Worm (Caenorhabditis elegans) whole organism, late embryonic: Measurements from ENCODE around the gene mrpl-35.

Experiments
- C08G9.2 ChIP-seq: sonication (generic microtip); optimal IDR thresholded peaks from 2 replicates; lab custom pipeline; 2016; ENCODE audit warnings: mild to moderate bottlenecking, missing genetic modification characterization, moderate library complexity, missing compliant biosample characterization
- F13H6.1 ChIP-seq: sonication (generic microtip); optimal IDR thresholded peaks from 2 replicates; lab custom pipeline; 2016; ENCODE audit warnings: missing genetic modification characterization, missing compliant biosample characterization
- K09A11.1 ChIP-seq: sonication (generic microtip); optimal IDR thresholded peaks from 2 replicates; lab custom pipeline; 2017; ENCODE audit warnings: antibody characterized with exemption, mild to moderate bottlenecking, missing genetic modification characterization, missing compliant biosample characterization; ENCODE audit not compliant: insufficient read depth
- T23F11.4 ChIP-seq: fragments of 200-800 bp; sonication (Bioruptor generic); optimal IDR thresholded peaks from 2 replicates; lab custom pipeline; 2018; ENCODE audit warnings: mild to moderate bottlenecking, missing genetic modification characterization, missing compliant biosample characterization
- ama-1 ChIP-seq: fragments of 150-350 bp; optimal IDR thresholded peaks from 2 replicates; lab custom pipeline; 2014
- ceh-18 ChIP-seq: sonication (generic microtip); optimal IDR thresholded peaks from 2 replicates; lab custom pipeline; 2016; ENCODE audit warnings: missing genetic modification characterization, missing compliant biosample characterization
- ceh-2 ChIP-seq: sonication (generic microtip); optimal IDR thresholded peaks from 2 replicates; lab custom pipeline; 2016; ENCODE audit warnings: missing genotype, missing genetic modification characterization, missing compliant biosample characterization
- ceh-22 ChIP-seq: sonication (generic microtip); optimal IDR thresholded peaks from 2 replicates; lab custom pipeline; 2017; ENCODE audit warnings: missing biosample characterization, missing genetic modification characterization
- ceh-30 ChIP-seq: fragments of 150-350 bp; optimal IDR thresholded peaks from 2 replicates; lab custom pipeline; 2014; ENCODE audit warnings: missing biosample characterization, missing genetic modification characterization
- ceh-34 ChIP-seq: sonication (generic microtip); optimal IDR thresholded peaks from 2 replicates; lab custom pipeline; 2016; ENCODE audit warnings: mild to moderate bottlenecking, missing genetic modification characterization, missing compliant biosample characterization
- ceh-45 ChIP-seq: fragments of 200-800 bp; sonication (Bioruptor generic); IDR thresholded peaks from 2 replicates; pipeline ENCODE4 v1.3.6; 2022; ENCODE audit warnings: missing genetic modification reagents, missing genetic modification characterization, missing compliant biosample characterization
- ceh-9 ChIP-seq: sonication (generic microtip); optimal IDR thresholded peaks from 2 replicates; lab custom pipeline; 2016; ENCODE audit warnings: mild to moderate bottlenecking, missing genetic modification characterization, inconsistent platforms, missing compliant biosample characterization
- che-1 ChIP-seq: sonication (generic microtip); optimal IDR thresholded peaks from 2 replicates; lab custom pipeline; 2016; ENCODE audit warnings: mild to moderate bottlenecking, missing genetic modification characterization, missing compliant biosample characterization
- dmd-4 ChIP-seq: sonication (generic microtip); optimal IDR thresholded peaks from 2 replicates; lab custom pipeline; 2016; ENCODE audit warnings: borderline replicate concordance, missing genetic modification characterization, missing compliant biosample characterization
- dve-1 ChIP-seq: sonication (generic microtip); optimal IDR thresholded peaks from 2 replicates; lab custom pipeline; 2017; ENCODE audit warnings: antibody characterized with exemption, mild to moderate bottlenecking, missing genetic modification characterization, missing compliant biosample characterization
- elt-2 ChIP-seq: sonication (generic microtip); optimal IDR thresholded peaks from 2 replicates; lab custom pipeline; 2016; ENCODE audit warnings: missing genetic modification reagents, missing genetic modification characterization, missing compliant biosample characterization
- elt-4 ChIP-seq: sonication (generic microtip); optimal IDR thresholded peaks from 2 replicates; lab custom pipeline; 2016; ENCODE audit warnings: missing genetic modification characterization, missing compliant biosample characterization
- ets-4 ChIP-seq: sonication (generic microtip); optimal IDR thresholded peaks from 2 replicates; lab custom pipeline; 2016; ENCODE audit warnings: missing genetic modification characterization, missing compliant biosample characterization
- eyg-1 ChIP-seq: sonication (generic microtip); optimal IDR thresholded peaks from 2 replicates; lab custom pipeline; 2016; ENCODE audit warnings: missing genotype, missing genetic modification characterization, missing compliant biosample characterization
- fax-1 ChIP-seq: sonication (generic microtip); optimal IDR thresholded peaks from 2 replicates; lab custom pipeline; 2016; ENCODE audit warnings: missing genotype, missing genetic modification characterization, missing compliant biosample characterization
- fkh-10 ChIP-seq: fragments of 150-350 bp; optimal IDR thresholded peaks from 2 replicates; lab custom pipeline; 2014; ENCODE audit warnings: missing biosample characterization, missing genetic modification reagents, missing genetic modification characterization
- gmeb-2 ChIP-seq: sonication (generic microtip); optimal IDR thresholded peaks from 2 replicates; lab custom pipeline; 2016; ENCODE audit warnings: missing genetic modification characterization, inconsistent platforms, missing compliant biosample characterization
- hlh-15 ChIP-seq: sonication (generic microtip); optimal IDR thresholded peaks from 2 replicates; lab custom pipeline; 2016; ENCODE audit warnings: missing genetic modification characterization, missing compliant biosample characterization
- hlh-30 ChIP-seq: sonication (generic microtip); optimal IDR thresholded peaks from 2 replicates; lab custom pipeline; 2017; ENCODE audit warnings: antibody characterized with exemption, missing genetic modification characterization, missing compliant biosample characterization; ENCODE audit not compliant: insufficient read depth
- lim-6 ChIP-seq: sonication (generic microtip); optimal IDR thresholded peaks from 2 replicates; lab custom pipeline; 2016; ENCODE audit warnings: missing genetic modification characterization, missing compliant biosample characterization
- madf-2 ChIP-seq: sonication (generic microtip); optimal IDR thresholded peaks from 2 replicates; lab custom pipeline; 2017; ENCODE audit warnings: missing genetic modification characterization, missing compliant biosample characterization
- mec-3 ChIP-seq: sonication (generic microtip); optimal IDR thresholded peaks from 2 replicates; lab custom pipeline; 2016; ENCODE audit warnings: borderline replicate concordance, missing genetic modification characterization, missing compliant biosample characterization
- nhr-11 ChIP-seq: fragments of 150-350 bp; optimal IDR thresholded peaks from 2 replicates; lab custom pipeline; 2014; ENCODE audit warnings: missing biosample characterization, missing genetic modification characterization
- nhr-232 ChIP-seq: sonication (generic microtip); optimal IDR thresholded peaks from 2 replicates; lab custom pipeline; 2016; ENCODE audit warnings: missing genetic modification characterization, missing compliant biosample characterization
- npax-4 ChIP-seq: sonication (generic microtip); optimal IDR thresholded peaks from 2 replicates; lab custom pipeline; 2016; ENCODE audit warnings: missing genetic modification characterization, missing compliant biosample characterization
- pha-2 ChIP-seq: sonication (generic microtip); optimal IDR thresholded peaks from 2 replicates; lab custom pipeline; 2017; ENCODE audit warnings: mild to moderate bottlenecking, missing genetic modification characterization, missing compliant biosample characterization
- pha-4 ChIP-seq: fragments of 150-350 bp; optimal IDR thresholded peaks from 2 replicates; lab custom pipeline; 2018; ENCODE audit warnings: missing biosample characterization, missing genetic modification reagents, missing genetic modification characterization
- sox-2 ChIP-seq: fragments of 200-800 bp; sonication (Bioruptor generic); IDR thresholded peaks from 2 replicates; pipeline ENCODE4 v1.3.6; 2022; ENCODE audit warnings: missing genetic modification reagents, missing genetic modification characterization, missing compliant biosample characterization
- sox-4 ChIP-seq: sonication (generic microtip); optimal IDR thresholded peaks from 2 replicates; lab custom pipeline; 2017; ENCODE audit warnings: mild to moderate bottlenecking, missing genetic modification characterization, inconsistent platforms, missing compliant biosample characterization
- syd-9 ChIP-seq: sonication (generic microtip); optimal IDR thresholded peaks from 2 replicates; lab custom pipeline; 2016; ENCODE audit warnings: mild to moderate bottlenecking, missing genetic modification characterization, moderate library complexity, missing compliant biosample characterization
- tbx-2 ChIP-seq: sonication (generic microtip); optimal IDR thresholded peaks from 2 replicates; lab custom pipeline; 2016; ENCODE audit warnings: missing genetic modification characterization, missing compliant biosample characterization
- ttx-3 ChIP-seq: sonication (generic microtip); optimal IDR thresholded peaks from 2 replicates; lab custom pipeline; 2016; ENCODE audit warnings: missing genetic modification reagents, missing genetic modification characterization, missing compliant biosample characterization
- unc-3 ChIP-seq, 2 experiments: fragments of 200-800 bp in 1 of 2; sonication (Bioruptor generic) in 1 of 2; sonication (generic microtip) in 1 of 2; conservative IDR thresholded peaks in 1 of 2; optimal IDR thresholded peaks in 1 of 2; 2 replicates each; pipeline versions ENCODE4 v1.3.6 to Lab custom; 2016 to 2022; ENCODE audit warnings: missing compliant biosample characterization in 2 of 2, missing genetic modification characterization in 2 of 2, missing genetic modification reagents in 1 of 2
- unc-42 ChIP-seq: sonication (generic microtip); optimal IDR thresholded peaks from 2 replicates; lab custom pipeline; 2016; ENCODE audit warnings: missing genotype, missing genetic modification characterization, missing compliant biosample characterization
- unc-55 ChIP-seq: sonication (generic microtip); optimal IDR thresholded peaks from 2 replicates; lab custom pipeline; 2017; ENCODE audit warnings: missing biosample characterization, missing genetic modification reagents, missing genetic modification characterization
- unc-86 ChIP-seq: sonication (generic microtip); optimal IDR thresholded peaks from 2 replicates; lab custom pipeline; 2016; ENCODE audit warnings: missing genetic modification characterization, missing compliant biosample characterization
- zip-5 ChIP-seq: sonication (generic microtip); optimal IDR thresholded peaks from 2 replicates; lab custom pipeline; 2016; ENCODE audit warnings: missing genetic modification characterization, missing compliant biosample characterization

The mrpl-35 gene

ce11 chrIII:3499850-3500249 is 10.2 kb upstream of the mrpl-35 start (continued):
- TF ChIP-seq nhr-232 (tag; lab: Kevin White, UChicago) (peak; percentile 94), eyg-1 (tag; lab: Kevin White, UChicago) (peak; percentile 99), T23F11.4 (peak; percentile 92), nhr-11 (tag; lab: Kevin White, UChicago) (no peak), dve-1 (tag; lab: Kevin White, UChicago) (no peak), elt-2 (peak; percentile 100), unc-86 (tag; lab: Kevin White, UChicago) (peak; percentile 100), ceh-22 (no peak), ceh-2 (tag; lab: Kevin White, UChicago) (peak; percentile 100), ceh-30 (tag; lab: Kevin White, UChicago) (no peak), fax-1 (tag; lab: Kevin White, UChicago) (peak; percentile 99), zip-5 (tag; lab: Kevin White, UChicago) (peak; percentile 100), elt-4 (peak; percentile 100), K09A11.1 (tag; lab: Kevin White, UChicago) (no peak), dmd-4 (tag; lab: Kevin White, UChicago) (peak; percentile 100), tbx-2 (peak; percentile 100), ceh-34 (tag; lab: Kevin White, UChicago) (peak; percentile 100), fkh-10 (no peak), lim-6 (peak; percentile 100), hlh-15 (tag; lab: Kevin White, UChicago) (peak; percentile 98), C08G9.2 (tag; lab: Kevin White, UChicago) (peak; percentile 100), ceh-45 (GFP tag; lab: Robert Waterston, UW) (peak; percentile 97), gmeb-2 (peak; percentile 96), pha-4 (no peak), mec-3 (tag; lab: Kevin White, UChicago) (peak; percentile 100), syd-9 (tag; lab: Kevin White, UChicago) (peak; percentile 98), F13H6.1 (tag; lab: Kevin White, UChicago) (peak; percentile 100), unc-42 (peak; percentile 91), unc-55 (GFP tag; lab: Kevin White, UChicago) (no peak), madf-2 (tag; lab: Kevin White, UChicago) (peak; percentile 87), sox-4 (tag; lab: Kevin White, UChicago) (peak; percentile 91), ttx-3 (tag; lab: Kevin White, UChicago) (peak; percentile 98), che-1 (tag; lab: Kevin White, UChicago) (peak; percentile 83), npax-4 (tag; lab: Kevin White, UChicago) (peak; percentile 89), pha-2 (tag; lab: Kevin White, UChicago) (peak; percentile 90), hlh-30 (tag; lab: Kevin White, UChicago) (no peak), sox-2 (GFP tag; lab: Robert Waterston, UW) (peak; percentile 69), ceh-18 (tag; lab: Kevin White, UChicago) (peak; percentile 97)

DNA sequence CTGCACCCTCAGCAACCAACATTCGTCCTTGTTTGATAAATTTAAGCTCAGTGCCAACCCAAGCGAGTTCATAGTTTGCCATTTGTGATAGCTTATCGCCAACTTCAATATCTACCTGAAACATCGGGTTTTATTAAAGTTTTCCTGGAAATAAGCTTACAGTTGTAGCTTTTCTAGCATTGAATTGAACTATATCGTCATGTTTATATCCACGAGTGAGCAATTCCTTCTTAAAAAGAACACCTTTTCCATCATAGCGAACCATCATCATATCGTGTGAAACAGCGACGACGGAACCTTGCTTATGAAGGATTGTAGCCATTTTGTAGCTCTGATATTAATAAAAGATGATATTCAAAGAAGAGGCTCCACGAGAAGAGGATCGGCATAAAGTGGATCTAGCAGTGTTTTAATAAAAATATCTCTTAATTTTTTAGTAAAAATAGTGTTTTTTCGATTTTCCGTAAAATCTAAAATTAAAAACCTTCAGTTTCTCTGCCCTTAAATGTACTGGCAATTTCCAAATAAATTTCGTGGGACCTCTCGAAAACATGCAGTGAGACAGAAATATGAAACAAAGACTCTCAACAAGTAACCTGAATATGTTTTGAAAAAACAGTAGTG is 7.7 kb upstream of the mrpl-35 start, which contains the start of gene M01F1.8:
M01F1.8 (minus strand) TSS at position 335 of the 624 bp plus-strand sequence.
- TF ChIP-seq pha-4 (no peak), C08G9.2 (tag; lab: Kevin White, UChicago) (no peak), tbx-2 (no peak), ama-1 (lab: Kevin White, UChicago) (no peak), nhr-11 (tag; lab: Kevin White, UChicago) (no peak), ceh-34 (tag; lab: Kevin White, UChicago) (no peak), ets-4 (tag; lab: Kevin White, UChicago) (no peak), zip-5 (tag; lab: Kevin White, UChicago) (no peak), ceh-9 (no peak), unc-3 (GFP tag; conservative IDR thresholded peaks at IDR 0.05; lab: Robert Waterston, UW) (no peak), unc-3 (tag; optimal IDR thresholded peaks at IDR 0.05; lab: Kevin White, UChicago) (no peak), che-1 (tag; lab: Kevin White, UChicago) (no peak)
